Fruit fly (Drosophila melanogaster) whole organism, embryonic: ENCODE measurements around the gene CG14227.

Experiments
- Awh ChIP-seq: fragments of 200-800 bp; sonication (Bioruptor generic); IDR thresholded peaks from 2 replicates; pipeline ENCODE4, ENCODE4 v1.3.6; 2022; ENCODE audit warnings: missing biosample characterization, missing genetic modification characterization
- CG10431 ChIP-seq: fragments of 200-800 bp; sonication (Bioruptor generic); optimal IDR thresholded peaks from 3 replicates; lab custom pipeline; 2018; ENCODE audit warnings: missing biosample characterization, mild to moderate bottlenecking, missing genetic modification characterization
- CG12744 ChIP-seq: fragments of 200-800 bp; sonication (Bioruptor generic); optimal IDR thresholded peaks from 2 replicates; lab custom pipeline; 2016; ENCODE audit warnings: missing biosample characterization, missing genetic modification characterization
- CG13624 ChIP-seq: fragments of 200-800 bp; sonication (Bioruptor generic); optimal IDR thresholded peaks from 2 replicates; lab custom pipeline; 2016; ENCODE audit warnings: missing biosample characterization, missing genetic modification characterization
- CG15479 ChIP-seq: fragments of 200-800 bp; sonication (Bioruptor generic); optimal IDR thresholded peaks from 3 replicates; lab custom pipeline; 2019; ENCODE audit warnings: missing biosample characterization, mild to moderate bottlenecking, missing genetic modification characterization, moderate library complexity
- CG17385 ChIP-seq: fragments of 200-800 bp; sonication (Bioruptor generic); optimal IDR thresholded peaks from 3 replicates; lab custom pipeline; 2018; ENCODE audit warnings: missing biosample characterization, mild to moderate bottlenecking, missing genetic modification characterization
- CG1792 ChIP-seq: fragments of 200-800 bp; sonication (Bioruptor generic); optimal IDR thresholded peaks from 2 replicates; lab custom pipeline; 2016; ENCODE audit warnings: missing biosample characterization, missing genetic modification characterization
- CG2712 ChIP-seq: fragments of 200-800 bp; optimal IDR thresholded peaks from 3 replicates; lab custom pipeline; 2019; ENCODE audit warnings: missing biosample characterization, mild to moderate bottlenecking, missing genetic modification characterization, moderate library complexity
- CG2875 ChIP-seq: fragments of 200-800 bp; sonication (Bioruptor generic); optimal IDR thresholded peaks from 2 replicates; lab custom pipeline; 2017; ENCODE audit warnings: missing biosample characterization, mild to moderate bottlenecking, missing genetic modification characterization, missing genetic modification reagents
- CG31365 ChIP-seq: fragments of 200-800 bp; sonication (Bioruptor generic); optimal IDR thresholded peaks from 2 replicates; lab custom pipeline; 2018; ENCODE audit warnings: missing biosample characterization, mild to moderate bottlenecking, missing genetic modification characterization
- CG34376 ChIP-seq: fragments of 200-800 bp; sonication (Bioruptor generic); optimal IDR thresholded peaks from 2 replicates; lab custom pipeline; 2018; ENCODE audit warnings: missing biosample characterization, mild to moderate bottlenecking, missing genetic modification characterization
- CG4820 ChIP-seq: fragments of 200-800 bp; sonication (Bioruptor generic); optimal IDR thresholded peaks from 3 replicates; lab custom pipeline; 2016; ENCODE audit warnings: missing biosample characterization, missing genetic modification characterization
- CG5953 ChIP-seq: fragments of 200-800 bp; sonication (Bioruptor generic); IDR thresholded peaks from 2 replicates; pipeline ENCODE4 v1.3.6; 2022; ENCODE audit warnings: missing biosample characterization, missing genetic modification characterization
- CG6272 ChIP-seq: fragments of 200-800 bp; sonication (Bioruptor generic); IDR thresholded peaks from 2 replicates; pipeline ENCODE4 v1.3.6; 2022; ENCODE audit warnings: missing biosample characterization, missing genetic modification characterization
- CG9215 ChIP-seq: fragments of 200-800 bp; sonication (Bioruptor generic); IDR thresholded peaks from 2 replicates; pipeline ENCODE4 v1.3.6; 2022; ENCODE audit warnings: missing biosample characterization, missing genetic modification characterization
- CHES-1-like ChIP-seq: fragments of 200-800 bp; sonication (Bioruptor generic); optimal IDR thresholded peaks from 2 replicates; lab custom pipeline; 2016; ENCODE audit warnings: missing biosample characterization, missing genetic modification characterization
- CTCF ChIP-seq: fragments of 200-800 bp; sonication (Bioruptor generic); optimal IDR thresholded peaks from 2 replicates; lab custom pipeline; 2017; ENCODE audit warnings: missing biosample characterization, mild to moderate bottlenecking, missing genetic modification characterization, moderate library complexity
- CoRest ChIP-seq: fragments of 200-800 bp; sonication (Bioruptor generic); optimal IDR thresholded peaks from 3 replicates; lab custom pipeline; 2018; ENCODE audit warnings: missing biosample characterization, mild to moderate bottlenecking, missing genetic modification characterization, moderate library complexity
- Deaf1 ChIP-seq: fragments of 200-800 bp; optimal IDR thresholded peaks from 3 replicates; lab custom pipeline; 2019; ENCODE audit warnings: missing biosample characterization, mild to moderate bottlenecking, missing genetic modification characterization, moderate library complexity
- Dek ChIP-seq: fragments of 200-800 bp; sonication (Bioruptor generic); optimal IDR thresholded peaks from 3 replicates; lab custom pipeline; 2019; ENCODE audit warnings: missing biosample characterization, mild to moderate bottlenecking, missing genetic modification characterization, moderate library complexity
- Doc3 ChIP-seq: fragments of 200-800 bp; sonication (Bioruptor generic); IDR thresholded peaks from 3 replicates; pipeline ENCODE4 v1.3.6; 2022; ENCODE audit warnings: missing biosample characterization, missing genetic modification characterization; ENCODE audit not compliant: partially characterized antibody
- E2f1 ChIP-seq: fragments of 200-800 bp; sonication (Bioruptor generic); IDR thresholded peaks from 2 replicates; pipeline ENCODE4 v1.3.6; 2022; ENCODE audit warnings: missing biosample characterization, missing genetic modification characterization
- Fer1 ChIP-seq: fragments of 200-800 bp; sonication (Bioruptor generic); optimal IDR thresholded peaks from 2 replicates; lab custom pipeline; 2017; ENCODE audit warnings: missing biosample characterization, mild to moderate bottlenecking, missing genetic modification characterization
- Hand ChIP-seq: fragments of 200-800 bp; sonication (Bioruptor generic); optimal IDR thresholded peaks from 2 replicates; lab custom pipeline; 2017; ENCODE audit warnings: mild to moderate bottlenecking, missing biosample characterization, missing genetic modification reagents, missing genetic modification characterization
- Hmr ChIP-seq: fragments of 200-800 bp; sonication (Bioruptor generic); optimal IDR thresholded peaks from 3 replicates; lab custom pipeline; 2017; ENCODE audit warnings: mild to moderate bottlenecking, missing biosample characterization, missing genetic modification reagents, missing genetic modification characterization
- MESR4 ChIP-seq: fragments of 200-800 bp; sonication (Bioruptor generic); optimal IDR thresholded peaks from 2 replicates; lab custom pipeline; 2018; ENCODE audit warnings: missing biosample characterization, mild to moderate bottlenecking, missing genetic modification characterization, moderate library complexity
- Med ChIP-seq: fragments of 200-800 bp; sonication (Bioruptor generic); peaks from one replicate; lab custom pipeline; 2016; ENCODE audit warnings: missing biosample characterization, missing genetic modification characterization, mild to moderate bottlenecking, inconsistent platforms, moderate library complexity
- Side ChIP-seq: fragments of 200-800 bp; sonication (Bioruptor generic); optimal IDR thresholded peaks from 2 replicates; lab custom pipeline; 2016; ENCODE audit warnings: missing biosample characterization, missing genetic modification characterization
- Six4 ChIP-seq: fragments of 200-800 bp; sonication (Bioruptor generic); optimal IDR thresholded peaks from 2 replicates; lab custom pipeline; 2016; ENCODE audit warnings: missing biosample characterization, missing genetic modification characterization
- Tbp ChIP-seq: fragments of >200 bp; optimal IDR thresholded peaks from 2 replicates; lab custom pipeline; 2018; ENCODE audit warnings: missing biosample characterization, missing genetic modification characterization
- ato ChIP-seq: fragments of 200-800 bp; sonication (Bioruptor generic); IDR thresholded peaks from 2 replicates; pipeline ENCODE4 v1.3.6; 2022; ENCODE audit warnings: missing biosample characterization, missing genetic modification characterization; ENCODE audit not compliant: partially characterized antibody
- bsh ChIP-seq, 2 experiments: fragments of 200-800 bp; sonication (Bioruptor generic); optimal IDR thresholded peaks; 2 replicates each; lab custom pipeline; 2017 to 2018; ENCODE audit warnings: mild to moderate bottlenecking in 2 of 2, missing biosample characterization in 2 of 2, missing genetic modification characterization in 2 of 2, moderate library complexity in 1 of 2
- cato ChIP-seq: fragments of 200-800 bp; sonication (Bioruptor generic); optimal IDR thresholded peaks from 2 replicates; lab custom pipeline; 2016; ENCODE audit warnings: missing biosample characterization, missing genetic modification characterization, borderline replicate concordance
- cg ChIP-seq: fragments of 200-800 bp; sonication (Bioruptor generic); optimal IDR thresholded peaks from 3 replicates; lab custom pipeline; 2019; ENCODE audit warnings: missing biosample characterization, mild to moderate bottlenecking, missing genetic modification characterization, moderate library complexity
- fd96Cb ChIP-seq: fragments of 200-800 bp; sonication (Bioruptor generic); optimal IDR thresholded peaks from 2 replicates; lab custom pipeline; 2018; ENCODE audit warnings: missing biosample characterization, mild to moderate bottlenecking, missing genetic modification characterization, moderate library complexity
- grau ChIP-seq: fragments of 200-800 bp; optimal IDR thresholded peaks from 3 replicates; lab custom pipeline; 2019; ENCODE audit warnings: missing biosample characterization, mild to moderate bottlenecking, missing genetic modification characterization, moderate library complexity
- kah ChIP-seq: fragments of 200-800 bp; sonication (Bioruptor generic); optimal IDR thresholded peaks from 2 replicates; lab custom pipeline; 2018; ENCODE audit warnings: missing biosample characterization, mild to moderate bottlenecking, missing genetic modification characterization
- knrl ChIP-seq: fragments of 200-800 bp; sonication (Bioruptor generic); IDR thresholded peaks from 3 replicates; pipeline ENCODE4 v1.3.6; 2022; ENCODE audit warnings: missing biosample characterization, missing genetic modification characterization; ENCODE audit not compliant: partially characterized antibody
- lab ChIP-seq: fragments of 200-800 bp; sonication (Bioruptor generic); optimal IDR thresholded peaks from 3 replicates; lab custom pipeline; 2017; ENCODE audit warnings: missing biosample characterization, missing genetic modification characterization, mild to moderate bottlenecking, moderate library complexity, missing genetic modification reagents
- mirr ChIP-seq: fragments of 200-800 bp; sonication (Bioruptor generic); optimal IDR thresholded peaks from 3 replicates; lab custom pipeline; 2018; ENCODE audit warnings: missing biosample characterization, mild to moderate bottlenecking, missing genetic modification characterization
- nau ChIP-seq: fragments of 200-800 bp; sonication (Bioruptor generic); optimal IDR thresholded peaks from 3 replicates; lab custom pipeline; 2017; ENCODE audit warnings: missing biosample characterization, mild to moderate bottlenecking, missing genetic modification characterization, missing genetic modification reagents
- phol ChIP-seq: fragments of 200-800 bp; sonication (Bioruptor generic); optimal IDR thresholded peaks from 3 replicates; lab custom pipeline; 2018; ENCODE audit warnings: missing biosample characterization, mild to moderate bottlenecking, missing genetic modification characterization, moderate library complexity
- sc ChIP-seq, 3 experiments: fragments of >200 bp in 2 of 3; fragments of 200-800 bp in 1 of 3; sonication (Bioruptor generic) in 1 of 3; optimal IDR thresholded peaks; 2 replicates in 2 of 3; 3 replicates in 1 of 3; lab custom pipeline; 2017; ENCODE audit warnings: mild to moderate bottlenecking in 1 of 3, missing biosample characterization in 1 of 3, missing genetic modification characterization in 1 of 3, missing genetic modification reagents in 1 of 3
- sna ChIP-seq: fragments of 200-800 bp; sonication (Bioruptor generic); IDR thresholded peaks from 2 replicates; pipeline ENCODE4 v1.3.6; 2022; ENCODE audit warnings: missing biosample characterization, missing genetic modification characterization; ENCODE audit not compliant: partially characterized antibody
- sr ChIP-seq: fragments of 200-800 bp; sonication (Bioruptor generic); IDR thresholded peaks from 3 replicates; pipeline ENCODE4 v1.3.6; 2022; ENCODE audit warnings: missing biosample characterization, missing genetic modification characterization
- tio ChIP-seq: fragments of 200-800 bp; sonication (Bioruptor generic); optimal IDR thresholded peaks from 2 replicates; lab custom pipeline; 2017; ENCODE audit warnings: missing biosample characterization, missing genetic modification characterization, inconsistent platforms

Gene CG14227

dm6 chrX:19684048-19684447 is 4.7 kb downstream of the CG14227 start (continued):
- TF ChIP-seq Dek (no peak), Awh (GFP tag; lab: Robert Waterston, UW) (no peak), CG12744 (GFP tag; lab: Kevin White, UChicago) (no peak), phol (tag; lab: Kevin White, UChicago) (no peak)

dm6 chrX:19683040-19683875 is 5.5 kb downstream of the CG14227 start, which contains the start of the genes dome and Ubqn:
TSS of gene dome (minus strand) at chrX:19683518.
TSS of gene Ubqn (plus strand) at chrX:19683808.
- TF ChIP-seq cg (GFP tag; lab: Kevin White, UChicago) = peak; percentile 95
- no peak for TF ChIP-seq lab (GFP tag; lab: Kevin White, UChicago)
- peak; percentile 7 for TF ChIP-seq Side (GFP tag; lab: Kevin White, UChicago)
- TF ChIP-seq CG6272 (GFP tag; lab: Robert Waterston, UW) = 0 out of 2 replicates have a peak, but pooled peaks have one; percentile 14
- peak; percentile 22 for TF ChIP-seq Hmr (GFP tag; lab: Kevin White, UChicago)
- no peak for TF ChIP-seq sr (GFP tag; lab: Robert Waterston, UW)
- TF ChIP-seq CG17385 = peak; percentile 44
- no peak for TF ChIP-seq nau (GFP tag; lab: Kevin White, UChicago)
- 0 out of 2 replicates have a peak, but pooled peaks have one; percentile 14 for TF ChIP-seq CG9215 (GFP tag; lab: Robert Waterston, UW)
- TF ChIP-seq E2f1 (GFP tag; lab: Robert Waterston, UW) = no peak
- TF ChIP-seq Fer1 (GFP tag; lab: Kevin White, UChicago) = peak; percentile 48
- TF ChIP-seq sc (optimal IDR thresholded peaks at IDR 0.05; lab: Kevin White, UChicago) = no peak
- TF ChIP-seq sc (GFP tag; optimal IDR thresholded peaks at IDR 0.05; lab: Kevin White, UChicago) = no peak
- peak; percentile 1 for TF ChIP-seq CoRest (tag; lab: Kevin White, UChicago)
- TF ChIP-seq Med = peak; percentile 77
- peak; percentile 74 for TF ChIP-seq MESR4 (GFP tag; lab: Kevin White, UChicago)
- TF ChIP-seq bsh (GFP tag; optimal IDR thresholded peaks at IDR 0.05; lab: Kevin White, UChicago) = peak in 1 of 2 experiments; percentile 25
- TF ChIP-seq CG34376 (GFP tag; lab: Kevin White, UChicago) = peak; percentile 84
- TF ChIP-seq CG4820 (GFP tag; lab: Kevin White, UChicago) = peak; percentile 34
- TF ChIP-seq CG15479 (GFP tag; lab: Kevin White, UChicago) = no peak
- TF ChIP-seq Doc3 (GFP tag; lab: Robert Waterston, UW) = peak; percentile 82
- TF ChIP-seq cato (GFP tag; lab: Kevin White, UChicago) = no peak
- peak; percentile 56 for TF ChIP-seq CG13624 (GFP tag; lab: Kevin White, UChicago)
- TF ChIP-seq CG10431 (GFP tag; lab: Kevin White, UChicago) = no peak
- peak; percentile 88 for TF ChIP-seq sna (GFP tag; lab: Robert Waterston, UW)
- TF ChIP-seq CG1792 (GFP tag; lab: Kevin White, UChicago) = no peak
- peak; percentile 37 for TF ChIP-seq CG2712
- peak; percentile 82 for TF ChIP-seq ato (GFP tag; lab: Robert Waterston, UW)
- TF ChIP-seq CTCF (GFP tag; lab: Kevin White, UChicago) = peak; percentile 76
- peak; percentile 4 for TF ChIP-seq mirr (GFP tag; lab: Kevin White, UChicago)
- TF ChIP-seq CG5953 (GFP tag; lab: Robert Waterston, UW) = no peak
- no peak for TF ChIP-seq Tbp (GFP tag; lab: Kevin White, UChicago)
- peak; percentile 93 for TF ChIP-seq knrl
- peak; percentile 56 for TF ChIP-seq CHES-1-like (GFP tag; lab: Kevin White, UChicago)
- TF ChIP-seq tio (GFP tag; lab: Kevin White, UChicago) = no peak
- peak; percentile 33 for TF ChIP-seq kah (GFP tag; lab: Kevin White, UChicago)
- TF ChIP-seq Hand (GFP tag; lab: Kevin White, UChicago) = peak; percentile 30
- TF ChIP-seq Deaf1 (tag; lab: Kevin White, UChicago) = peak; percentile 32
- TF ChIP-seq fd96Cb (tag; lab: Kevin White, UChicago) = no peak
- peak; percentile 1 for TF ChIP-seq grau (tag; lab: Kevin White, UChicago)
- no peak for TF ChIP-seq CG31365 (tag; lab: Kevin White, UChicago)
- no peak for TF ChIP-seq CG2875 (GFP tag; lab: Kevin White, UChicago)
- TF ChIP-seq Six4 (GFP tag; lab: Kevin White, UChicago) = no peak
